Worm (Caenorhabditis elegans): ENCODE data around the gene C27F2.6.

ce11 chrIII:4965271-4965670 lies 15.0 kb downstream of the C27F2.6 start, which contains the start of gene nca-2:
- TF ChIP-seq mdl-1 (tag; optimal IDR thresholded peaks at IDR 0.05) (no peak), lin-15B (tag; optimal IDR thresholded peaks at IDR 0.05) (no peak), lsy-2 (tag; optimal IDR thresholded peaks at IDR 0.05) (no peak), snpc-4 (tag; optimal IDR thresholded peaks at IDR 0.05) (no peak), ces-1 (GFP tag; optimal IDR thresholded peaks at IDR 0.05) (no peak), pqm-1 (tag; optimal IDR thresholded peaks at IDR 0.05) (no peak)
